Worm (Caenorhabditis elegans) whole organism, midembryonic: ENCODE measurements around the gene F41H10.12.
"Not testable (repeated sequence)": the region's sequence is repeated elsewhere in the genome, so short reads cannot be mapped to it uniquely, and the experiment has no call there.

Experiments
- T22C8.4 ChIP-seq: fragments of 200-800 bp; sonication (Bioruptor generic); IDR thresholded peaks from 2 replicates; pipeline ENCODE4 v1.3.6; 2022; ENCODE audit warnings: missing genetic modification characterization, missing compliant biosample characterization
- cog-1 ChIP-seq: sonication (generic microtip); optimal IDR thresholded peaks from 2 replicates; lab custom pipeline; 2016; ENCODE audit warnings: missing genetic modification characterization, missing compliant biosample characterization
- flt-1 ChIP-seq: fragments of 200-800 bp; sonication (Bioruptor generic); IDR thresholded peaks from 2 replicates; pipeline ENCODE4 v1.3.6; 2022; ENCODE audit warnings: missing genetic modification characterization, missing compliant biosample characterization
- klf-2 ChIP-seq: fragments of 200-800 bp; sonication (Bioruptor generic); conservative IDR thresholded peaks from 2 replicates; pipeline ENCODE4 v1.3.6; 2022; ENCODE audit warnings: missing genetic modification reagents, missing genetic modification characterization, missing compliant biosample characterization
- med-1 ChIP-seq: sonication (generic microtip); optimal IDR thresholded peaks from 2 replicates; lab custom pipeline; 2017; ENCODE audit warnings: missing genetic modification characterization, mild to moderate bottlenecking, missing compliant biosample characterization, antibody characterized with exemption, missing genetic modification reagents; ENCODE audit not compliant: insufficient read depth
- ref-1 ChIP-seq: fragments of 200-800 bp; sonication (Bioruptor generic); conservative IDR thresholded peaks from 2 replicates; pipeline ENCODE4 v1.3.6; 2022; ENCODE audit warnings: missing genetic modification reagents, missing genetic modification characterization, missing compliant biosample characterization
- tab-1 ChIP-seq: fragments of 200-800 bp; sonication (Bioruptor generic); IDR thresholded peaks from 2 replicates; pipeline ENCODE4 v1.3.6; 2022; ENCODE audit warnings: missing genetic modification characterization, missing compliant biosample characterization
- ztf-23 ChIP-seq: fragments of 200-800 bp; sonication (Bioruptor generic); IDR thresholded peaks from 2 replicates; pipeline ENCODE4 v1.3.6; 2022; ENCODE audit warnings: missing genetic modification reagents, missing genetic modification characterization, missing compliant biosample characterization
- ztf-29 ChIP-seq: fragments of 200-800 bp; sonication (Bioruptor generic); IDR thresholded peaks from 2 replicates; pipeline ENCODE4 v1.3.6; 2022; ENCODE audit warnings: missing genetic modification reagents, missing genetic modification characterization, missing compliant biosample characterization

The F41H10.12 gene

ce11 chrIV:5385020-5385419 is at the start of gene F41H10.12:
Gene F41H10.12, plus strand, starts transcription at chrIV:5385320.
- TF ChIP-seq ref-1 (GFP tag; lab: Robert Waterston, UW) (no peak), cog-1 (no peak), T22C8.4 (GFP tag; lab: Robert Waterston, UW) (no peak), klf-2 (GFP tag; lab: Robert Waterston, UW) (no peak)

DNA sequence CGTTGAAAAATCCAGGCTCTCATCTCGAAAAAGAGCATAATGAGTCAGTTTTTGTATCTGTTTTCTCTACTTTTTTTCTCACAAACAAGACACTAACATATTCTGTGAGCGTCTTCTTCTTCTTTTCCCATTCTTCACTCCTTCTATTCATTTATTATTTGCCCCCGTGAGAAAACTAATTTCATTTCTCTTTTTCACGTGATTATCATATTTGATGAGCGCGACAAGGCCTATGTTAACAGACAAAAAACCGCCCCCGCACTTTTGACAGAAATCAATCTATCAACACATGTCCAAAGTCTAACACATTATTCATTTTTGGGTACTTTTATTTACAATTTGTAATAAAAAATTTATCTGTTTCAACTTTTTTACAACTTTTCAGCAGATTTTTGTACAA is 47.5 kb upstream of the F41H10.12 start:
- no peak for TF ChIP-seq T22C8.4 (GFP tag; lab: Robert Waterston, UW)
- TF ChIP-seq ztf-29 (GFP tag; lab: Robert Waterston, UW), result no peak
- no peak for TF ChIP-seq tab-1
- TF ChIP-seq ref-1 (GFP tag; lab: Robert Waterston, UW), result no peak
- no peak for TF ChIP-seq med-1 (GFP tag; lab: Kevin White, UChicago)
- TF ChIP-seq flt-1, result no peak
- no peak for TF ChIP-seq ztf-23
- no peak for TF ChIP-seq cog-1

ce11 chrIV:5339255-5339654 is 45.9 kb upstream of the F41H10.12 start, which contains the start of gene Y4C6B.2:
Gene Y4C6B.2, plus strand, starts transcription at chrIV:5339574.
- TF ChIP-seq klf-2 (GFP tag; lab: Robert Waterston, UW) (no peak), med-1 (GFP tag; lab: Kevin White, UChicago) (no peak), flt-1 (no peak), ztf-23 (no peak), tab-1 (no peak), cog-1 (no peak), T22C8.4 (GFP tag; lab: Robert Waterston, UW) (no peak), ref-1 (GFP tag; lab: Robert Waterston, UW) (no peak), ztf-29 (GFP tag; lab: Robert Waterston, UW) (no peak)

DNA sequence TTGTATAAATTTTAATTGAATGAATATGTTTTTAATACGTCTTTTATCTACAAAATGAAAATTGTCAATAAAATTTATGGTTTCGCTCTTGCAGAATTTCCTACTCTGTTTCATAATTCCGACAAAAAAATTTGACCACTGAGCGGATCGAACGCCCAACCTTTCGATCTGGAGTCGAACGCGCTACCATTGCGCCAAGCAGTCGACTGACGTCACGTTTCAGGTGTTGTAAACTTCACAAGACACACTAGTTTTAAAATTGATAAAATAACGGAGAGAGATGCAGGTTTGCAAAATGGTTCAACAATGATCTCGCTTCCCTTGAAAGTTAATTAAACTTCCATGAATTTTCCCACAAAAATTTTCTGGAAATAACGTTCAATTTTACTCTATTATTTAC is 41.0 kb upstream of the F41H10.12 start:
- TF ChIP-seq flt-1 (no peak), cog-1 (no peak), ref-1 (GFP tag; lab: Robert Waterston, UW) (no peak), T22C8.4 (GFP tag; lab: Robert Waterston, UW) (no peak), ztf-29 (GFP tag; lab: Robert Waterston, UW) (no peak), med-1 (GFP tag; lab: Kevin White, UChicago) (no peak)

DNA sequence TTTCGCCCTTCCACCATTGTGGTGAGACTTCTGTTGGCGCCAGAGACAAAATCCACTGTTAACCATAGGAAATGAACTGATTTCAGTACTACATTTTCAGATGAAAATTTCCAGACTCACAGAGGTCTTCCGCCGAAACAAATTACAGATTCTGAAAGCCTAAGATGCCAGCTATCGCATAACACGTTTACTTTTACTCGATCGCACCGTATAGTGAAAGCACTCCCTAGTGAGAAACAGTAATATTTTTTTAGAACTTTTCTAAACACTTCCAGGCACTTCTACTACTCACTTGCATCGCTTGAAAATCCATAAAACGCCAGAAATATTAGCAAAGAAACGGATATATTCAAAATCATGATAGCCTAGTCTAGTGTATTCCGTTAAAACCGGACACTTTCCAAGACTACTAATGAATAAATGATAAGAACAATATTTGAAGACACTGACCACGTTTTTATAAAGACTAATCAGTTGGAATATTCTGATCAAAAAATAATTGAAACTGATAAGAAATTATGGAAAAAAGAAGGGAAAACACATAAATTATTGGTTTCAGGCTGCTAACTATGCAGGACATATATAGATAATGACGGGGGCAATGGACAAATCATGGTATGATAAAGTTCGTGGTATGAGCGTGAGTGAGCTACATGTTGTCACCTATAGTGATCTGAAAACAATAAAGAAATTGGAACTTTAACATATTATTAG is 34.5 kb upstream of the F41H10.12 start, which contains the start of gene gba-4:
gba-4 (minus strand) TSS at position 418 of the 714 bp plus-strand sequence.
- not testable (repeated sequence) for TF ChIP-seq ztf-23; ztf-29 (GFP tag; lab: Robert Waterston, UW); ref-1 (GFP tag; lab: Robert Waterston, UW)

DNA sequence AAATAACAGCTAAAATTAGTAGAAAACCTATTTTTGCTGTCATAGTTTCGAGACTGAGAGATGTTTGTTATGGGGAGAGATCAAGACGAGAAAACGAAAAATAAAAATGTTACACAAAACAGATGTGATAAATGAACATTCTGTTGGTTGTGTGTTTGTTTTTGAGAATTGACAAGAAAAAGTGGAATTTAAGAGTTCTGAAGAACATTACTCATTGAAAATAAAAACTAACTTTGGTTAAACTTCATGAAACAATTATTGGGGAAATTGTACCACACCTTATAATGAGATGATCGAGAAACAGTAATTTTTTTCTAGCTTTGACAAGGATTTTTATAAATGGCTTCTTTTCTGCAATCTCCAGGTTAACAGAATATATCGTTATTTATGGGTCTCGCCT is 31.8 kb upstream of the F41H10.12 start, which contains the start of gene Y4C6B.7:
Y4C6B.7 (minus strand) TSS at position 101 of the 400 bp plus-strand sequence.
- TF ChIP-seq flt-1 (no peak), tab-1 (no peak), klf-2 (GFP tag; lab: Robert Waterston, UW) (no peak), ztf-23 (no peak), med-1 (GFP tag; lab: Kevin White, UChicago) (no peak), ref-1 (GFP tag; lab: Robert Waterston, UW) (no peak), ztf-29 (GFP tag; lab: Robert Waterston, UW) (no peak), cog-1 (no peak), T22C8.4 (GFP tag; lab: Robert Waterston, UW) (no peak)

DNA sequence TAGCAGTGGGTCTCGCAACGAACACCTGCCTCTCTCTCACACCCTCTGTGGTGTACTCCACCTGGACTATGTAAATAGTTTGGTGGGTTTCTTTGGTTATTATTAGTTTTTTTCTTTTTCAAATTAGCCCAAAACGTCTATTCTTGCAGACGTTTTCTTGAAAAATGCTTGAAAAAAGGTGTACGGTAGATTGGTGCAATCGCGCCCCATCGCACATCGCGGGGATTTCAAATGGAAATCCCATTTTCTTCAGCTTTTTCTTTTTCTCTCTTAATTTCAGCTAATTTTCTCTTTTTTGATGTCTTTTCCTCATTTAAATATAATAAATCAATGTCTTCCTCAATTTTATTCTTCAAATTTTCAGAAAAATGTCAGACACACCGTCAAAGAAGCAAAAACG is 31.0 kb upstream of the F41H10.12 start, which contains the start of gene Y4C6B.1:
Y4C6B.1 (plus strand) TSS at position 365 of the 400 bp plus-strand sequence.
- TF ChIP-seq klf-2 (GFP tag; lab: Robert Waterston, UW) (no peak), flt-1 (no peak), T22C8.4 (GFP tag; lab: Robert Waterston, UW) (no peak), ref-1 (GFP tag; lab: Robert Waterston, UW) (no peak), tab-1 (no peak), cog-1 (no peak), ztf-29 (GFP tag; lab: Robert Waterston, UW) (no peak), med-1 (GFP tag; lab: Kevin White, UChicago) (no peak)

- TF ChIP-seq T22C8.4 (GFP tag; lab: Robert Waterston, UW), result no peak
- no peak for TF ChIP-seq klf-2 (GFP tag; lab: Robert Waterston, UW)
- no peak for TF ChIP-seq med-1 (GFP tag; lab: Kevin White, UChicago)
- no peak for TF ChIP-seq ref-1 (GFP tag; lab: Robert Waterston, UW)
These were observed 30.6 kb upstream of the F41H10.12 start for ce11 chrIV:5354564-5354963.

DNA sequence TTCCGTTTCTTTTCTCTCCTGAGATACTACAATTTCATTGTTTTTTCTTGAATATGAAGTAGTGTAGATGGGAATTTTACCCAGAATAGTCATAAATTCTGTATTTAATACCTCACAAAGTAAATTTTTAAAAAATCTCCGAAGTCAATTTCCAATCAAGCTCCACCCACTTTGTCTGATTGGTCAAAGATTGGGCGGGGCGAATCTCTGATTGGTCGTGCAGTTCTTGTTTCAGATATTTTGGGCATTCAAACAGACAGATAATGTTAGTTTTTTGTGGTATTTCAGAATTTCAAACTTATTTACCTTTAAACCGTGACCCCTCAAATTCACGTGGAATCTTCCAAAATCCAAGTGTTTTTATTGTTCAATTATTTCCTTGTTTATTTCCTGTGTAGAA is 24.6 kb upstream of the F41H10.12 start, which contains the start of gene F41H10.5:
F41H10.5 (plus strand) TSS at position 375 of the 400 bp plus-strand sequence.
- no peak for TF ChIP-seq cog-1
- no peak for TF ChIP-seq tab-1
- no peak for TF ChIP-seq med-1 (GFP tag; lab: Kevin White, UChicago)
- no peak for TF ChIP-seq ref-1 (GFP tag; lab: Robert Waterston, UW)
- TF ChIP-seq flt-1, result no peak

DNA sequence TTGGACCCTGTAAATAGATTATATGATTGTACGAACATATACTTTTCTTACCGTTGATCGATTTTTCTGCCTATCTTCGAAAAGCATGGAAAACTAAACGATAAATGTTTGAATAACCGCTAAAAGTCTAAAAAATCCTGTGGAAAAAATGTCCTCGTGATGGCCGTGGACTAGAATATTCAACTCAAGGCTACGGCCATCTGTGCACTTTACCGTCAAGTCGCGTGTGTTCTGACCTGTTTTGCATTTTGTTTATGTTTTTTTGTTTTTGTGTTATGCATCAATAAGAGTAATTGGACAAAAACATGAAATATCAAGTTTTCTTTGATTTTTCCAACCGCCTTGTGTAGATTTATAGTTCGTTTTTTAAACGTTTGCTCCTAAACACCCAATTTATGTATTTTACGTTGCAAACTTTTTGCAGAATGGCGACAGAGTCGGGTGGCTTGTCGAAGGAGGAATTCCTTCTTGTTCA is 20.9 kb upstream of the F41H10.12 start, which contains the start of the genes hda-6 and F41H10.4:
hda-6 (minus strand) TSS at position 172 of the 475 bp plus-strand sequence.
F41H10.4 (plus strand) TSS at position 425 of the 475 bp plus-strand sequence.
- TF ChIP-seq tab-1 (no peak), ztf-29 (GFP tag; lab: Robert Waterston, UW) (no peak), flt-1 (no peak), klf-2 (GFP tag; lab: Robert Waterston, UW) (no peak), med-1 (GFP tag; lab: Kevin White, UChicago) (no peak), ref-1 (GFP tag; lab: Robert Waterston, UW) (no peak), ztf-23 (no peak), cog-1 (no peak), T22C8.4 (GFP tag; lab: Robert Waterston, UW) (no peak)
